Worm (Caenorhabditis elegans) whole organism, L4/young adult: ENCODE results near the gene T11B7.2.

Experiments
- W03F9.2 ChIP-seq: fragments of 150-350 bp; optimal IDR thresholded peaks from 2 replicates; lab custom pipeline; 2014; ENCODE audit warnings: missing biosample characterization, missing genetic modification characterization
- dao-5 ChIP-seq: sonication (generic microtip); optimal IDR thresholded peaks from 2 replicates; lab custom pipeline; 2016; ENCODE audit warnings: missing genotype, missing genetic modification characterization, moderate library complexity, missing compliant biosample characterization
- him-1 ChIP-seq: sonication (generic microtip); optimal IDR thresholded peaks from 2 replicates; lab custom pipeline; 2016; ENCODE audit warnings: missing genotype, missing genetic modification reagents, missing genetic modification characterization, missing compliant biosample characterization

DNA sequence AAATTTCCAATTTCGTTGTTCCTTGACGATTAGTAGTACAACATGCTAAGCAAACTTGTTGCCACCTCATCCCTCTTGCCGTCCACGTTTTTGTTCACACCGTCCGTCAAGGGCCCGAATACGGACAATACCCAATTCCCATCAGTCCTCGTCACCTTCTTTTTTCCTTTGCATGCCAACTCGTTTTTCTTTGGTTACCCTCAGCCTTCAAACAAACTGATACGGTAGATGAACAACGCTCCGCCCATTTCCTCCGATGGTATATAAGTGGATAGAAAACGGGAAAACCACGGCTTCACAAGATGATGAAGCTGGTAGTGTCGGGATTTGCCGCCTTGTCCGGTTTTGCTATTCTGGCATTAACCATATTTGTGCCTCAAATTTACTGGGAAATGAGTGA, 3.6 kb upstream of the T11B7.2 start, which contains the start of gene col-118:
- TF ChIP-seq him-1 (tag; lab: Kevin White, UChicago), result no peak
- no peak for TF ChIP-seq W03F9.2
- TF ChIP-seq dao-5, result no peak
